Fruit fly (Drosophila melanogaster) whole organism, embryonic: ENCODE results near the gene CG5050.

Experiments used
- Atf3 ChIP-seq: fragments of 200-800 bp; sonication (Bioruptor generic); optimal IDR thresholded peaks from 3 replicates; lab custom pipeline; 2016; ENCODE audit warnings: missing biosample characterization, missing genetic modification characterization
- CG10959 ChIP-seq: fragments of 200-800 bp; sonication (Bioruptor generic); IDR thresholded peaks from 2 replicates; pipeline ENCODE4 v1.3.6; 2022; ENCODE audit warnings: missing biosample characterization, missing genetic modification characterization
- CG11247 ChIP-seq: fragments of 200-800 bp; sonication (Bioruptor generic); IDR thresholded peaks from 2 replicates; pipeline ENCODE4 v1.3.6; 2022; ENCODE audit warnings: missing biosample characterization, missing genetic modification characterization
- CG12071 ChIP-seq: fragments of 200-800 bp; sonication (Bioruptor generic); optimal IDR thresholded peaks from 3 replicates; lab custom pipeline; 2018; ENCODE audit warnings: missing biosample characterization, mild to moderate bottlenecking, missing genetic modification characterization
- CG12155 ChIP-seq: fragments of 200-800 bp; sonication (Bioruptor generic); optimal IDR thresholded peaks from 3 replicates; lab custom pipeline; 2016; ENCODE audit warnings: missing biosample characterization, missing genetic modification characterization
- CG16863 ChIP-seq: fragments of 200-800 bp; sonication (Bioruptor generic); optimal IDR thresholded peaks from 3 replicates; lab custom pipeline; 2016; ENCODE audit warnings: missing biosample characterization, missing genetic modification characterization
- CG17385 ChIP-seq: fragments of 200-800 bp; sonication (Bioruptor generic); optimal IDR thresholded peaks from 3 replicates; lab custom pipeline; 2018; ENCODE audit warnings: missing biosample characterization, mild to moderate bottlenecking, missing genetic modification characterization
- CG17568 ChIP-seq: fragments of 200-800 bp; sonication (Bioruptor generic); optimal IDR thresholded peaks from 2 replicates; lab custom pipeline; 2018; ENCODE audit warnings: missing biosample characterization, mild to moderate bottlenecking, missing genetic modification characterization, moderate library complexity
- CG17612 ChIP-seq: fragments of 200-800 bp; sonication (Bioruptor generic); IDR thresholded peaks from 2 replicates; pipeline ENCODE4 v1.3.6; 2022; ENCODE audit warnings: missing biosample characterization, missing genetic modification characterization
- CG1832 ChIP-seq: fragments of 200-800 bp; sonication (Bioruptor generic); optimal IDR thresholded peaks from 2 replicates; lab custom pipeline; 2017; ENCODE audit warnings: missing biosample characterization, mild to moderate bottlenecking, missing genetic modification characterization, inconsistent platforms
- CG30431 ChIP-seq: fragments of 200-800 bp; sonication (Bioruptor generic); optimal IDR thresholded peaks from 2 replicates; lab custom pipeline; 2017; ENCODE audit warnings: missing biosample characterization, missing genetic modification characterization
- CG3065 ChIP-seq: fragments of 200-800 bp; sonication (Bioruptor generic); optimal IDR thresholded peaks from 2 replicates; lab custom pipeline; 2016; ENCODE audit warnings: missing biosample characterization, missing genetic modification characterization
- CG33557 ChIP-seq: fragments of 200-800 bp; sonication (Bioruptor generic); optimal IDR thresholded peaks from 2 replicates; lab custom pipeline; 2019; ENCODE audit warnings: missing biosample characterization, mild to moderate bottlenecking, missing genetic modification characterization, moderate library complexity
- CG3407 ChIP-seq: fragments of 200-800 bp; sonication (Bioruptor generic); optimal IDR thresholded peaks from 2 replicates; lab custom pipeline; 2018; ENCODE audit warnings: missing biosample characterization, mild to moderate bottlenecking, missing genetic modification characterization
- CG4730 ChIP-seq: fragments of 200-800 bp; sonication (Bioruptor generic); IDR thresholded peaks from 2 replicates; pipeline ENCODE4 v1.3.6; 2022; ENCODE audit warnings: missing biosample characterization, missing genetic modification characterization
- CG7745 ChIP-seq: fragments of 200-800 bp; sonication (Bioruptor generic); optimal IDR thresholded peaks from 2 replicates; lab custom pipeline; 2018; ENCODE audit warnings: missing biosample characterization, mild to moderate bottlenecking, missing genetic modification characterization, moderate library complexity
- CG8478 ChIP-seq: fragments of >200 bp; optimal IDR thresholded peaks from 2 replicates; lab custom pipeline; 2018
- CG9817 ChIP-seq: fragments of 200-800 bp; sonication (Bioruptor generic); optimal IDR thresholded peaks from 2 replicates; lab custom pipeline; 2018; ENCODE audit warnings: missing biosample characterization, mild to moderate bottlenecking, missing genetic modification characterization, moderate library complexity
- CG9932 ChIP-seq: fragments of 200-800 bp; sonication (Bioruptor generic); IDR thresholded peaks from 2 replicates; pipeline ENCODE4 v1.3.6; 2022; ENCODE audit warnings: missing biosample characterization, missing genetic modification characterization
- CTCF ChIP-seq: fragments of 200-800 bp; sonication (Bioruptor generic); optimal IDR thresholded peaks from 2 replicates; lab custom pipeline; 2017; ENCODE audit warnings: missing biosample characterization, mild to moderate bottlenecking, missing genetic modification characterization, moderate library complexity
- Drgx ChIP-seq: fragments of 200-800 bp; sonication (Bioruptor generic); IDR thresholded peaks from 2 replicates; pipeline ENCODE4 v1.3.6; 2022; ENCODE audit warnings: missing biosample characterization, missing genetic modification characterization
- E2f2 ChIP-seq: fragments of 200-800 bp; sonication (Bioruptor generic); IDR thresholded peaks from 2 replicates; pipeline ENCODE4 v1.3.6; 2022; ENCODE audit warnings: missing biosample characterization, missing genetic modification characterization
- Fer2 ChIP-seq: fragments of 200-800 bp; sonication (Bioruptor generic); optimal IDR thresholded peaks from 2 replicates; lab custom pipeline; 2018; ENCODE audit warnings: missing biosample characterization, mild to moderate bottlenecking, missing genetic modification characterization, moderate library complexity
- Fer3 ChIP-seq: fragments of 200-800 bp; sonication (Bioruptor generic); optimal IDR thresholded peaks from 2 replicates; lab custom pipeline; 2018; ENCODE audit warnings: missing biosample characterization, mild to moderate bottlenecking, missing genetic modification characterization, moderate library complexity
- Myb ChIP-seq: fragments of 200-800 bp; sonication (Bioruptor generic); optimal IDR thresholded peaks from 2 replicates; lab custom pipeline; 2016; ENCODE audit warnings: missing biosample characterization, missing genetic modification characterization
- NC2α ChIP-seq: fragments of 200-800 bp; sonication (Bioruptor generic); optimal IDR thresholded peaks from 2 replicates; lab custom pipeline; 2016; ENCODE audit warnings: missing biosample characterization, missing genetic modification characterization
- Nf-YB ChIP-seq: fragments of 200-800 bp; sonication (Bioruptor generic); optimal IDR thresholded peaks from 3 replicates; lab custom pipeline; 2019; ENCODE audit warnings: missing biosample characterization, mild to moderate bottlenecking, missing genetic modification characterization, moderate library complexity
- Oli ChIP-seq: fragments of 200-800 bp; sonication (Bioruptor generic); optimal IDR thresholded peaks from 2 replicates; lab custom pipeline; 2018; ENCODE audit warnings: missing biosample characterization, mild to moderate bottlenecking, missing genetic modification characterization, moderate library complexity
- Poxn ChIP-seq: fragments of 200-800 bp; sonication (Bioruptor generic); IDR thresholded peaks from 2 replicates; pipeline ENCODE4 v1.3.6; 2022; ENCODE audit warnings: missing biosample characterization, missing genetic modification characterization
- Sox100B ChIP-seq: fragments of 200-800 bp; sonication (Bioruptor generic); optimal IDR thresholded peaks from 3 replicates; lab custom pipeline; 2018; ENCODE audit warnings: missing biosample characterization, mild to moderate bottlenecking, missing genetic modification characterization
- ac ChIP-seq: fragments of 200-800 bp; sonication (Bioruptor generic); optimal IDR thresholded peaks from 3 replicates; lab custom pipeline; 2017; ENCODE audit warnings: missing biosample characterization, mild to moderate bottlenecking, missing genetic modification characterization
- bcd ChIP-seq: fragments of 200-800 bp; sonication (Bioruptor generic); optimal IDR thresholded peaks from 2 replicates; lab custom pipeline; 2017; ENCODE audit warnings: missing biosample characterization, mild to moderate bottlenecking, missing genetic modification characterization
- bigmax ChIP-seq: fragments of 200-800 bp; sonication (Bioruptor generic); optimal IDR thresholded peaks from 2 replicates; lab custom pipeline; 2018; ENCODE audit warnings: missing biosample characterization, mild to moderate bottlenecking, missing genetic modification characterization
- bowl ChIP-seq: fragments of 200-800 bp; sonication (Bioruptor generic); IDR thresholded peaks from 2 replicates; pipeline ENCODE4 v1.3.6; 2022; ENCODE audit warnings: missing biosample characterization, missing genetic modification characterization
- chn ChIP-seq: fragments of 200-800 bp; sonication (Bioruptor generic); optimal IDR thresholded peaks from 2 replicates; lab custom pipeline; 2016; ENCODE audit warnings: missing biosample characterization, missing genetic modification characterization
- dmrt99B ChIP-seq: fragments of 200-800 bp; sonication (Bioruptor generic); optimal IDR thresholded peaks from 2 replicates; lab custom pipeline; 2018; ENCODE audit warnings: missing biosample characterization, mild to moderate bottlenecking, missing genetic modification characterization, moderate library complexity
- jumu ChIP-seq: fragments of 200-800 bp; sonication (Bioruptor generic); optimal IDR thresholded peaks from 3 replicates; lab custom pipeline; 2016; ENCODE audit warnings: missing biosample characterization, missing genetic modification characterization
- kah ChIP-seq: fragments of 200-800 bp; sonication (Bioruptor generic); optimal IDR thresholded peaks from 2 replicates; lab custom pipeline; 2018; ENCODE audit warnings: missing biosample characterization, mild to moderate bottlenecking, missing genetic modification characterization
- knrl ChIP-seq: fragments of 200-800 bp; sonication (Bioruptor generic); IDR thresholded peaks from 3 replicates; pipeline ENCODE4 v1.3.6; 2022; ENCODE audit warnings: missing biosample characterization, missing genetic modification characterization; ENCODE audit not compliant: partially characterized antibody
- pita ChIP-seq: fragments of 200-800 bp; sonication (Bioruptor generic); optimal IDR thresholded peaks from 2 replicates; lab custom pipeline; 2017; ENCODE audit warnings: missing biosample characterization, mild to moderate bottlenecking, missing genetic modification characterization
- psq ChIP-seq: fragments of 200-800 bp; sonication (Bioruptor generic); optimal IDR thresholded peaks from 2 replicates; lab custom pipeline; 2017; ENCODE audit warnings: missing biosample characterization, missing genetic modification characterization
- rib ChIP-seq: fragments of 200-800 bp; sonication (Bioruptor generic); IDR thresholded peaks from 2 replicates; pipeline ENCODE4 v1.3.6; 2022; ENCODE audit warnings: missing biosample characterization, missing genetic modification characterization
- run ChIP-seq: fragments of 200-800 bp; sonication (Bioruptor generic); optimal IDR thresholded peaks from 3 replicates; lab custom pipeline; 2018; ENCODE audit warnings: missing biosample characterization, mild to moderate bottlenecking, missing genetic modification characterization
- seq ChIP-seq: fragments of 200-800 bp; sonication (Bioruptor generic); IDR thresholded peaks from 2 replicates; pipeline ENCODE4 v1.3.6; 2022; ENCODE audit warnings: missing biosample characterization, missing genetic modification characterization
- slou ChIP-seq: fragments of 200-800 bp; sonication (Bioruptor generic); optimal IDR thresholded peaks from 3 replicates; lab custom pipeline; 2016; ENCODE audit warnings: missing biosample characterization, missing genetic modification characterization
- sob ChIP-seq: fragments of 200-800 bp; sonication (Bioruptor generic); IDR thresholded peaks from 2 replicates; pipeline ENCODE4 v1.3.6; 2022; ENCODE audit warnings: missing biosample characterization, missing genetic modification characterization
- sqz ChIP-seq: fragments of 200-800 bp; sonication (Bioruptor generic); optimal IDR thresholded peaks from 3 replicates; lab custom pipeline; 2018; ENCODE audit warnings: missing biosample characterization, mild to moderate bottlenecking, missing genetic modification characterization
- stc ChIP-seq: fragments of 200-800 bp; sonication (Bioruptor generic); IDR thresholded peaks from 2 replicates; pipeline ENCODE4 v1.3.6; 2022; ENCODE audit warnings: missing biosample characterization, missing genetic modification characterization
- trem ChIP-seq: fragments of 200-800 bp; optimal IDR thresholded peaks from 3 replicates; lab custom pipeline; 2019; ENCODE audit warnings: missing biosample characterization, mild to moderate bottlenecking, missing genetic modification characterization, moderate library complexity
- ttk ChIP-seq: fragments of 200-800 bp; sonication (Bioruptor generic); IDR thresholded peaks from 2 replicates; pipeline ENCODE4 v2.1.2; 2022; ENCODE audit warnings: missing biosample characterization, missing genetic modification characterization
- tup ChIP-seq: fragments of 200-800 bp; sonication (Bioruptor generic); optimal IDR thresholded peaks from 2 replicates; lab custom pipeline; 2016; ENCODE audit warnings: missing biosample characterization, mild to moderate bottlenecking, missing genetic modification characterization, moderate library complexity
- unc-4 ChIP-seq: fragments of 200-800 bp; sonication (Bioruptor generic); IDR thresholded peaks from 2 replicates; pipeline ENCODE4 v1.3.6; 2022; ENCODE audit warnings: missing biosample characterization, missing genetic modification characterization; ENCODE audit not compliant: partially characterized antibody
- vfl ChIP-seq: fragments of 200-800 bp; sonication (Bioruptor generic); optimal IDR thresholded peaks from 2 replicates; lab custom pipeline; 2016; ENCODE audit warnings: missing biosample characterization, missing genetic modification characterization

The CG5050 gene

DNA sequence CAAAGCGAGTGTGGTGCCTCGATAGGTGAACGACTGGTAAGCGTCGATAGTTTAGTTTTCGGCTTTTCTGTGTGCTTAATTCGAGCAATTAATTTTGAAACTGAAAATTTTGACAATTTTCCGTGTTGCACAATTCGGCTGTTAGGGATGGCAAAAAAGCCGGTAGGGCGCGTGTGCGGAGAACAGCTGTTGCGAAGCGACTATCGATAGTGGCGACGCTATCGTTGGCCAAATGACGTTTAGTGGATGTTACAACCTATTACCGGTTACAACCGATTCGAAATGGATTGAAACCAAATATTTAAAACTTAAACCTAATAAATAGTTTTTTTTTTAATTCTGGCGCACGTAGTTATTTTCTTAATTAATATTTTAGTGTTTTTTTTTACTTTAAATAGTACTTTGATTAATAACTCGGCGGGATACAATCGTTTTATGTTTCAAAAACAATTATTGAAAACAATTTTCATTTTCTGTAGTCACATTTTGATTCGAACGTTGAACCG lies 48.3 kb downstream of the CG5050 start, which contains the start of the genes mEFTs and Dhc36C (continued):
- TF ChIP-seq chn (GFP tag; lab: Kevin White, UChicago) (no peak), rib (GFP tag; lab: Robert Waterston, UW) (no peak), CG12155 (no peak), Sox100B (GFP tag; lab: Kevin White, UChicago) (no peak), ac (GFP tag; lab: Kevin White, UChicago) (no peak), CG4730 (no peak), psq (no peak), bigmax (GFP tag; lab: Kevin White, UChicago) (no peak), knrl (peak; percentile 87), CG9932 (GFP tag; lab: Robert Waterston, UW) (0 out of 2 replicates have a peak, but pooled peaks have one; percentile 11), Myb (GFP tag; lab: Kevin White, UChicago) (peak; percentile 66), CG12071 (GFP tag; lab: Kevin White, UChicago) (no peak), Fer3 (tag; lab: Kevin White, UChicago) (no peak), CG17568 (no peak), sqz (GFP tag; lab: Kevin White, UChicago) (no peak), bowl (no peak), stc (GFP tag; lab: Robert Waterston, UW) (0 out of 2 replicates have a peak, but pooled peaks have one; percentile 13), CG16863 (GFP tag; lab: Kevin White, UChicago) (no peak), Oli (no peak), seq (GFP tag; lab: Robert Waterston, UW) (no peak), Nf-YB (GFP tag; lab: Kevin White, UChicago) (no peak), tup (GFP tag; lab: Kevin White, UChicago) (no peak), CG17612 (GFP tag; lab: Robert Waterston, UW) (no peak), Fer2 (tag; lab: Kevin White, UChicago) (no peak), Poxn (GFP tag; lab: Robert Waterston, UW) (no peak), NC2α (GFP tag; lab: Kevin White, UChicago) (no peak), CG8478 (lab: Kevin White, UChicago) (no peak), run (tag; lab: Kevin White, UChicago) (no peak), CG11247 (GFP tag; lab: Robert Waterston, UW) (no peak), trem (tag; lab: Kevin White, UChicago) (peak; percentile 51), CG3407 (GFP tag; lab: Kevin White, UChicago) (no peak), CG30431 (GFP tag; lab: Kevin White, UChicago) (no peak), CG9817 (tag; lab: Kevin White, UChicago) (no peak), dmrt99B (no peak), Atf3 (GFP tag; lab: Kevin White, UChicago) (no peak), kah (GFP tag; lab: Kevin White, UChicago) (no peak), Drgx (no peak), bcd (GFP tag; lab: Kevin White, UChicago) (no peak), CG10959 (no peak), ttk (no peak), unc-4 (peak; percentile 85), CG3065 (GFP tag; lab: Kevin White, UChicago) (no peak), CTCF (GFP tag; lab: Kevin White, UChicago) (peak; percentile 62), slou (GFP tag; lab: Kevin White, UChicago) (no peak), vfl (GFP tag; lab: Kevin White, UChicago) (no peak), CG33557 (GFP tag; lab: Kevin White, UChicago) (no peak), jumu (GFP tag; lab: Kevin White, UChicago) (no peak), sob (peak; percentile 27; the same call in 1 of the 2 replicates), CG17385 (GFP tag; lab: Kevin White, UChicago) (no peak), pita (GFP tag; lab: Kevin White, UChicago) (peak; percentile 75), E2f2 (GFP tag; lab: Robert Waterston, UW) (peak; percentile 86), CG7745 (no peak), CG1832 (no peak)
